In the genomic region with DNA sequence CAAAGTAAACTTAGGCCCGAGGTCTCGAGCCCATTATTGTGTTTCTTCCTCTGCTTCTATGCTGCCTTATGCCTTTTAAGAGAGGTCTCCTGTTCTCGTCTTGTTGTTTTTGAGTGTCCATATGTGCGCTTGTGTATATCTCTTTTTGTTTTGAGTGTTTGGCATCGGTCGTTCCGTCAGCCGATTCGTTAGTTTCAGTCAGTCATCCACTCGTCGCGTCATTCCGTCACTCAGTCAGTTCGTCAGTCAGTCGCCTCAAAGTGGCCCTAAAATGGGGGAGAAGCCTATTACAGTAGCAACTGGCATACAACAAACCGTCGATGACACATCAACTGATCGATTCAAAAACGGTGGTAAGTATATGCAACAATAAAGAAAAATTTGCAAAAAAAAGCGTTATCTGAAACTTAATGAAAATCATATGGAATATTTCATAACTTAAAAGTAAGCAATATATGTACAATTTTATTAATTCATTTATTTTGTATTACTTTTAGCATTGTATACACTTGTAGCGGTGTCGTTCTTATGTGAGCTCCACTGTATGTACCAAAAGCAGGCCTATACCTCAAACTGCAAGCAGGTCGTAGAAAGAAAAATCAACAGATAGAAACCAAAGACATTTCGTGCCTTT, we compare ENCODE assay signal across 3 fruit fly cellular contexts.
TF ChIP-seq lines count a peak whose summit lies in the region.

No protein-coding gene starts in this region.

TF ChIP-seq in whole organism, adult, 20 proteins besides CTCF, POLR2A, EP300 and RAD21 (continued from another document):
- TF ChIP-seq Mnt (GFP tag; optimal IDR thresholded peaks at IDR 0.05; lab: Kevin White, UChicago) (no peak), toe (GFP tag; optimal IDR thresholded peaks at IDR 0.05; lab: Kevin White, UChicago) (no peak), Crg-1 (GFP tag; optimal IDR thresholded peaks at IDR 0.05; lab: Kevin White, UChicago) (no peak)

TF ChIP-seq in whole organism, embryonic, 481 proteins besides CTCF, POLR2A, EP300 and RAD21 (continued from another document and continues in another):
- TF ChIP-seq lbe (GFP tag; optimal IDR thresholded peaks at IDR 0.05; lab: Kevin White, UChicago) (no peak), CG33213 (GFP tag; optimal IDR thresholded peaks at IDR 0.05; lab: Kevin White, UChicago) (peak; percentile 74), pho (GFP tag; optimal IDR thresholded peaks at IDR 0.05; lab: Kevin White, UChicago) (peak; percentile 74), pan (optimal IDR thresholded peaks at IDR 0.05; lab: Kevin White, UChicago) (no peak), pan (GFP tag; optimal IDR thresholded peaks at IDR 0.05 in 1 of 2, IDR thresholded peaks at IDR 0.05 in 1 of 2) (peak in 1 of 2 experiments; percentile 94), lov (optimal IDR thresholded peaks at IDR 0.05; lab: Kevin White, UChicago) (peak; percentile 38), lov (GFP tag; IDR thresholded peaks at IDR 0.05; lab: Robert Waterston, UW) (peak; percentile 67; the same call in 1 of the 3 replicates), Hmx (GFP tag; optimal IDR thresholded peaks at IDR 0.05; lab: Kevin White, UChicago) (peak; percentile 15), CG16863 (GFP tag; optimal IDR thresholded peaks at IDR 0.05; lab: Kevin White, UChicago) (peak; percentile 96), ken (GFP tag; IDR thresholded peaks at IDR 0.05; lab: Robert Waterston, UW) (peak; percentile 96), Med (GFP tag; lab: Kevin White, UChicago) (peak; percentile 99), CG13296 (GFP tag; optimal IDR thresholded peaks at IDR 0.05; lab: Kevin White, UChicago) (peak; percentile 90), CG6254 (GFP tag; optimal IDR thresholded peaks at IDR 0.05; lab: Kevin White, UChicago) (peak; percentile 91), C15 (GFP tag; IDR thresholded peaks at IDR 0.05; lab: Robert Waterston, UW) (peak; percentile 76; the same call in 2 of the 3 replicates), CG1529 (GFP tag; optimal IDR thresholded peaks at IDR 0.05; lab: Kevin White, UChicago) (peak; percentile 94), sob (GFP tag; IDR thresholded peaks at IDR 0.05; lab: Robert Waterston, UW) (peak; percentile 96), ind (GFP tag; optimal IDR thresholded peaks at IDR 0.05; lab: Kevin White, UChicago) (peak; percentile 92), eyg (GFP tag; optimal IDR thresholded peaks at IDR 0.05; lab: Kevin White, UChicago) (peak; percentile 32), Hr39 (optimal IDR thresholded peaks at IDR 0.05; lab: Kevin White, UChicago) (no peak), CG15601 (tag; optimal IDR thresholded peaks at IDR 0.05; lab: Kevin White, UChicago) (peak; percentile 93), abd-A (tag; optimal IDR thresholded peaks at IDR 0.05; lab: Kevin White, UChicago) (peak; percentile 31), zfh2 (GFP tag; optimal IDR thresholded peaks at IDR 0.05; lab: Kevin White, UChicago) (peak; percentile 54), ap (GFP tag; IDR thresholded peaks at IDR 0.05; lab: Robert Waterston, UW) (peak; percentile 98), chif (GFP tag; optimal IDR thresholded peaks at IDR 0.05; lab: Kevin White, UChicago) (peak; percentile 80 to 93), Kr (GFP tag; optimal IDR thresholded peaks at IDR 0.05; lab: Kevin White, UChicago) (peak; percentile 66), dmrt11E (tag; optimal IDR thresholded peaks at IDR 0.05; lab: Kevin White, UChicago) (peak; percentile 96), Lhr (GFP tag; optimal IDR thresholded peaks at IDR 0.05; lab: Kevin White, UChicago) (peak; percentile 87), gt (GFP tag; IDR thresholded peaks at IDR 0.05; lab: Robert Waterston, UW) (peak; percentile 82; the same call in 1 of the 2 replicates), CG2889 (GFP tag; IDR thresholded peaks at IDR 0.05; lab: Robert Waterston, UW) (peak; percentile 96), Camta (GFP tag; optimal IDR thresholded peaks at IDR 0.05; lab: Kevin White, UChicago) (peak; percentile 82), B-H2 (GFP tag; optimal IDR thresholded peaks at IDR 0.05; lab: Kevin White, UChicago) (peak; percentile 30), CG2678 (tag; optimal IDR thresholded peaks at IDR 0.05; lab: Kevin White, UChicago) (peak; percentile 96), ATbp (GFP tag; optimal IDR thresholded peaks at IDR 0.05; lab: Kevin White, UChicago) (peak; percentile 91), CG4730 (GFP tag; IDR thresholded peaks at IDR 0.05; lab: Robert Waterston, UW) (peak; percentile 93), CG14441 (GFP tag; IDR thresholded peaks at IDR 0.05; lab: Robert Waterston, UW) (peak; percentile 98), stwl (tag; optimal IDR thresholded peaks at IDR 0.05; lab: Kevin White, UChicago) (peak; percentile 53), CG5180 (GFP tag; optimal IDR thresholded peaks at IDR 0.05; lab: Kevin White, UChicago) (peak; percentile 84), CG11696 (GFP tag; IDR thresholded peaks at IDR 0.05; lab: Robert Waterston, UW) (peak; percentile 74), Xbp1 (GFP tag; optimal IDR thresholded peaks at IDR 0.05; lab: Kevin White, UChicago) (peak; percentile 89), CG7372 (GFP tag; IDR thresholded peaks at IDR 0.05; lab: Robert Waterston, UW) (peak; percentile 91), fd64A (GFP tag; optimal IDR thresholded peaks at IDR 0.05; lab: Kevin White, UChicago) (peak; percentile 81), CG14050 (GFP tag; IDR thresholded peaks at IDR 0.05; lab: Robert Waterston, UW) (peak; percentile 97), sr (GFP tag; IDR thresholded peaks at IDR 0.05; lab: Robert Waterston, UW) (no peak; the same call in 2 of the 3 replicates), CG8388 (GFP tag; optimal IDR thresholded peaks at IDR 0.05; lab: Kevin White, UChicago) (peak; percentile 92), amos (GFP tag; IDR thresholded peaks at IDR 0.05; lab: Robert Waterston, UW; ENCODE audit: partially characterized antibody) (no peak), tx (GFP tag; optimal IDR thresholded peaks at IDR 0.05; lab: Kevin White, UChicago) (peak; percentile 93), Tbp (GFP tag; optimal IDR thresholded peaks at IDR 0.05; lab: Kevin White, UChicago) (no peak), kah (GFP tag; optimal IDR thresholded peaks at IDR 0.05; lab: Kevin White, UChicago) (peak; percentile 91), CG12769 (tag; optimal IDR thresholded peaks at IDR 0.05; lab: Kevin White, UChicago) (peak; percentile 94), CG13123 (GFP tag; optimal IDR thresholded peaks at IDR 0.05; lab: Kevin White, UChicago) (peak; percentile 62), bbx (GFP tag; IDR thresholded peaks at IDR 0.05; lab: Robert Waterston, UW; ENCODE audit: partially characterized antibody) (no peak), CG1647 (GFP tag; optimal IDR thresholded peaks at IDR 0.05; lab: Kevin White, UChicago) (peak; percentile 78), zen (tag; optimal IDR thresholded peaks at IDR 0.05; lab: Kevin White, UChicago) (peak; percentile 96), ase (GFP tag; IDR thresholded peaks at IDR 0.05; lab: Robert Waterston, UW) (peak; percentile 97), Nf-YC (tag; optimal IDR thresholded peaks at IDR 0.05; lab: Kevin White, UChicago) (peak; percentile 87), zen2 (GFP tag; IDR thresholded peaks at IDR 0.05; lab: Robert Waterston, UW; ENCODE audit: partially characterized antibody) (no peak), BEAF-32 (GFP tag; optimal IDR thresholded peaks at IDR 0.05; lab: Kevin White, UChicago) (peak; percentile 4), Fer1 (GFP tag; optimal IDR thresholded peaks at IDR 0.05; lab: Kevin White, UChicago) (peak; percentile 92), Atf6 (GFP tag; IDR thresholded peaks at IDR 0.05; lab: Robert Waterston, UW) (peak; percentile 94), Fer2 (tag; optimal IDR thresholded peaks at IDR 0.05; lab: Kevin White, UChicago) (peak; percentile 79)

TF ChIP-seq in whole organism, prepupa, 60 proteins besides CTCF, POLR2A, EP300 and RAD21 (continued from another document):
- TF ChIP-seq CG1621 (tag; optimal IDR thresholded peaks at IDR 0.05; lab: Kevin White, UChicago) (no peak), Eip75B (GFP tag; optimal IDR thresholded peaks at IDR 0.05; lab: Kevin White, UChicago) (no peak), salr (GFP tag; optimal IDR thresholded peaks at IDR 0.05; lab: Kevin White, UChicago) (no peak), CG11762 (GFP tag; optimal IDR thresholded peaks at IDR 0.05; lab: Kevin White, UChicago; ENCODE audit: insufficient read depth) (no peak), CG3032 (tag; optimal IDR thresholded peaks at IDR 0.05; lab: Kevin White, UChicago) (peak; percentile 18), fkh (GFP tag; optimal IDR thresholded peaks at IDR 0.05; lab: Kevin White, UChicago) (peak; percentile 38), dsx (GFP tag; optimal IDR thresholded peaks at IDR 0.05; lab: Kevin White, UChicago; ENCODE audit: poor library complexity, severe bottlenecking) (no peak), OdsH (GFP tag; optimal IDR thresholded peaks at IDR 0.05; lab: Kevin White, UChicago) (no peak), CG15336 (GFP tag; IDR thresholded peaks at IDR 0.05; lab: Robert Waterston, UW) (peak; percentile 75), net (GFP tag; optimal IDR thresholded peaks at IDR 0.05; lab: Kevin White, UChicago) (no peak), svp (GFP tag; lab: Kevin White, UChicago) (peak; percentile 27), Lpt (GFP tag; optimal IDR thresholded peaks at IDR 0.05; lab: Kevin White, UChicago) (peak; percentile 13), CG11294 (GFP tag; IDR thresholded peaks at IDR 0.05; lab: Robert Waterston, UW) (peak; percentile 20; the same call in 1 of the 2 replicates), Met (GFP tag; optimal IDR thresholded peaks at IDR 0.05; lab: Kevin White, UChicago) (peak; percentile 5)
